Worm (Caenorhabditis elegans) whole organism, L4 larva: ENCODE data around the gene F28G4.2.
A peak's percentile ranks its signal among the peaks of the same experiment; 100 is the strongest.

Experiments used
- D1046.2 ChIP-seq: fragments of 200-800 bp; sonication (Bioruptor generic); IDR thresholded peaks from 2 replicates; pipeline ENCODE4 v1.3.6; 2022; ENCODE audit warnings: missing genetic modification characterization, missing compliant biosample characterization
- F26F4.8 ChIP-seq: fragments of 200-800 bp; sonication (Bioruptor generic); conservative IDR thresholded peaks from 2 replicates; pipeline ENCODE4 v1.3.6; 2022; ENCODE audit warnings: missing genetic modification characterization, missing compliant biosample characterization
- T20F7.1 ChIP-seq: fragments of 200-800 bp; sonication (Bioruptor generic); optimal IDR thresholded peaks from 2 replicates; lab custom pipeline; 2018; ENCODE audit warnings: mild to moderate bottlenecking, missing genetic modification characterization, missing compliant biosample characterization
- T26A8.4 ChIP-seq: fragments of 200-800 bp; sonication (Bioruptor generic); IDR thresholded peaks from 2 replicates; pipeline ENCODE4 v1.3.6; 2022; ENCODE audit warnings: missing genetic modification characterization, missing compliant biosample characterization
- Y105C5A.15 ChIP-seq: fragments of 200-800 bp; sonication (Bioruptor generic); IDR thresholded peaks from 2 replicates; pipeline ENCODE4 v1.3.6; 2022; ENCODE audit warnings: missing genetic modification characterization, missing compliant biosample characterization
- Y48G9A.11 ChIP-seq: fragments of 200-800 bp; sonication (Bioruptor generic); IDR thresholded peaks from 2 replicates; pipeline ENCODE4 v1.3.6; 2022; ENCODE audit warnings: missing genetic modification reagents, missing genetic modification characterization, missing compliant biosample characterization
- ZK546.5 ChIP-seq, 2 experiments: sonication (generic microtip); optimal IDR thresholded peaks; 2 replicates each; lab custom pipeline; 2017; ENCODE audit warnings: missing biosample characterization in 2 of 2, missing genetic modification characterization in 2 of 2
- aha-1 ChIP-seq: fragments of 150-350 bp; peaks from one replicate; lab custom pipeline; 2014; ENCODE audit warnings: missing biosample characterization, missing genetic modification characterization
- aly-2 ChIP-seq: sonication (generic microtip); optimal IDR thresholded peaks from 2 replicates; lab custom pipeline; 2018; ENCODE audit warnings: missing biosample characterization, missing genetic modification characterization
- attf-4 ChIP-seq: sonication (generic microtip); optimal IDR thresholded peaks from 3 replicates; lab custom pipeline; 2017; ENCODE audit warnings: missing biosample characterization, missing genetic modification characterization
- ceh-28 ChIP-seq: fragments of 150-350 bp; optimal IDR thresholded peaks from 2 replicates; lab custom pipeline; 2014; ENCODE audit warnings: missing biosample characterization, missing genetic modification reagents, missing genetic modification characterization
- ceh-44 ChIP-seq: fragments of 200-800 bp; sonication (Bioruptor generic); IDR thresholded peaks from 2 replicates; pipeline ENCODE4 v1.3.6; 2022; ENCODE audit warnings: missing genetic modification reagents, missing genetic modification characterization, missing compliant biosample characterization
- ceh-62 ChIP-seq: sonication (generic microtip); optimal IDR thresholded peaks from 2 replicates; lab custom pipeline; 2017; ENCODE audit warnings: missing biosample characterization, missing genetic modification characterization
- ctbp-1 ChIP-seq: fragments of 200-800 bp; sonication (Bioruptor generic); IDR thresholded peaks from 2 replicates; pipeline ENCODE4 v1.3.6; 2022; ENCODE audit warnings: missing genetic modification reagents, missing genetic modification characterization, missing compliant biosample characterization
- daf-12 ChIP-seq: fragments of 150-350 bp; optimal IDR thresholded peaks from 2 replicates; lab custom pipeline; 2014; ENCODE audit warnings: missing biosample characterization, missing genetic modification reagents, missing genetic modification characterization
- dpl-1 ChIP-seq: fragments of 150-350 bp; optimal IDR thresholded peaks from 2 replicates; lab custom pipeline; 2014; ENCODE audit warnings: missing biosample characterization, missing genetic modification reagents, missing genetic modification characterization
- dve-1 ChIP-seq: sonication (generic microtip); optimal IDR thresholded peaks from 2 replicates; lab custom pipeline; 2017; ENCODE audit warnings: antibody characterized with exemption, mild to moderate bottlenecking, missing genetic modification characterization, missing compliant biosample characterization; ENCODE audit not compliant: insufficient read depth
- fos-1 ChIP-seq: fragments of 150-350 bp; optimal IDR thresholded peaks from 2 replicates; lab custom pipeline; 2014; ENCODE audit warnings: missing biosample characterization, missing genetic modification characterization
- hif-1 ChIP-seq, 2 experiments: sonication (generic microtip); optimal IDR thresholded peaks; 2 replicates each; lab custom pipeline; 2016 to 2017; ENCODE audit warnings: missing compliant biosample characterization in 2 of 2, missing genetic modification characterization in 2 of 2, missing genetic modification reagents in 2 of 2, missing genotype in 2 of 2, mild to moderate bottlenecking in 1 of 2
- hlh-30 ChIP-seq: sonication (generic microtip); optimal IDR thresholded peaks from 2 replicates; lab custom pipeline; 2017; ENCODE audit warnings: antibody characterized with exemption, mild to moderate bottlenecking, missing genetic modification characterization, missing compliant biosample characterization; ENCODE audit not compliant: insufficient read depth
- lim-7 ChIP-seq: fragments of 200-800 bp; sonication (Bioruptor generic); IDR thresholded peaks from 2 replicates; pipeline ENCODE4 v1.3.6; 2022; ENCODE audit warnings: missing genetic modification characterization, missing compliant biosample characterization
- lin-38 ChIP-seq: fragments of 200-800 bp; sonication (Bioruptor generic); IDR thresholded peaks from 2 replicates; pipeline ENCODE4 v1.3.6; 2022; ENCODE audit warnings: missing genetic modification reagents, missing genetic modification characterization, missing compliant biosample characterization
- lin-39 ChIP-seq: fragments of 150-350 bp; optimal IDR thresholded peaks from 2 replicates; lab custom pipeline; 2014; ENCODE audit warnings: missing biosample characterization, missing genetic modification reagents, missing genetic modification characterization
- lsy-2 ChIP-seq, 2 experiments: fragments of 150-350 bp in 1 of 2; sonication (generic microtip) in 1 of 2; optimal IDR thresholded peaks; 2 replicates each; lab custom pipeline; 2014 to 2017; ENCODE audit warnings: missing biosample characterization in 2 of 2, missing genetic modification characterization in 2 of 2
- mes-2 ChIP-seq: sonication (generic microtip); optimal IDR thresholded peaks from 2 replicates; lab custom pipeline; 2016; ENCODE audit warnings: missing genotype, mild to moderate bottlenecking, missing genetic modification characterization, missing compliant biosample characterization; ENCODE audit not compliant: poor library complexity, severe bottlenecking
- nhr-102 ChIP-seq: sonication (generic microtip); optimal IDR thresholded peaks from 2 replicates; lab custom pipeline; 2016; ENCODE audit warnings: mild to moderate bottlenecking, missing genetic modification characterization, moderate library complexity, missing compliant biosample characterization
- nhr-6 ChIP-seq: fragments of 150-350 bp; optimal IDR thresholded peaks from 2 replicates; lab custom pipeline; 2014; ENCODE audit warnings: missing biosample characterization, missing genetic modification characterization
- rbr-2 ChIP-seq: sonication (generic microtip); optimal IDR thresholded peaks from 2 replicates; lab custom pipeline; 2016; ENCODE audit warnings: missing genotype, missing genetic modification characterization, missing compliant biosample characterization
- set-16 ChIP-seq: fragments of 200-800 bp; sonication (Bioruptor generic); IDR thresholded peaks from 2 replicates; pipeline ENCODE4 v1.3.6; 2022; ENCODE audit warnings: missing genetic modification reagents, missing genetic modification characterization, missing compliant biosample characterization
- snpc-4 ChIP-seq: fragments of 150-350 bp; optimal IDR thresholded peaks from 2 replicates; lab custom pipeline; 2014; ENCODE audit warnings: missing biosample characterization, missing genetic modification characterization
- unc-130 ChIP-seq: sonication (generic microtip); optimal IDR thresholded peaks from 2 replicates; lab custom pipeline; 2016; ENCODE audit warnings: missing genetic modification reagents, missing genetic modification characterization, missing compliant biosample characterization
- unc-62 ChIP-seq, 3 experiments: fragments of 150-350 bp in 1 of 3; sonication (generic microtip); optimal IDR thresholded peaks in 2 of 3; peaks in 1 of 3; 1 replicate in 1 of 3; 2 replicates in 2 of 3; lab custom pipeline; 2014 to 2017; ENCODE audit warnings: missing biosample characterization in 3 of 3, missing genetic modification characterization in 3 of 3, missing genetic modification reagents in 3 of 3, missing genotype in 1 of 3

F28G4.2 gene

DNA sequence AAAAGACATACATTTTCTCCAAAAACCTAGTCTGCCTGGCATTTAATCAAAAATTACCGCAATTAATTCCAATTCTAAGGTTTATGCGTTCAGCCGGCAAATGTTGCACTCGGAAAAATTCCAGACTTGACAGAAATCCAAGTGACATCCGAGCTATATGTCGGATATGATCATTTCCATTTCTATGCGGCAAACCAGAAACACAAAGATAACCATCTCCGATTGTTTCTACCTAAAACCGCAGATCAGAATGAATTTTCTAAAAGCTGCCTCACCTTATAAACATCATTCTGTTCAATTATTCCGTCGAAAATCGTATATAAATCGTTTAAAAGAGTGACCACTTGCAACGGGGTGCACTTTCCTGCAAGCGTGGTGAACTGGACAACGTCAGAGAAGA, 33.0 kb downstream of the F28G4.2 start:
- TF ChIP-seq unc-62 (GFP tag; optimal IDR thresholded peaks at IDR 0.05 in 1 of 2; lab: Kevin White, UChicago) (no peak), unc-62 (tag; optimal IDR thresholded peaks at IDR 0.05; lab: Kevin White, UChicago) (no peak), lsy-2 (tag; optimal IDR thresholded peaks at IDR 0.05; lab: Kevin White, UChicago) (no peak), snpc-4 (tag; lab: Kevin White, UChicago) (no peak), D1046.2 (GFP tag; lab: Robert Waterston, UW) (no peak), lim-7 (GFP tag; lab: Robert Waterston, UW) (no peak), attf-4 (tag; lab: Kevin White, UChicago) (no peak), hif-1 (tag; optimal IDR thresholded peaks at IDR 0.05; lab: Kevin White, UChicago) (no peak), ctbp-1 (no peak), aha-1 (tag; lab: Kevin White, UChicago) (no peak), aly-2 (tag; lab: Kevin White, UChicago) (no peak), hlh-30 (no peak), T20F7.1 (GFP tag; lab: Kevin White, UChicago) (no peak)
- TF ChIP-seq, all 104 proteins: peak for 0

DNA sequence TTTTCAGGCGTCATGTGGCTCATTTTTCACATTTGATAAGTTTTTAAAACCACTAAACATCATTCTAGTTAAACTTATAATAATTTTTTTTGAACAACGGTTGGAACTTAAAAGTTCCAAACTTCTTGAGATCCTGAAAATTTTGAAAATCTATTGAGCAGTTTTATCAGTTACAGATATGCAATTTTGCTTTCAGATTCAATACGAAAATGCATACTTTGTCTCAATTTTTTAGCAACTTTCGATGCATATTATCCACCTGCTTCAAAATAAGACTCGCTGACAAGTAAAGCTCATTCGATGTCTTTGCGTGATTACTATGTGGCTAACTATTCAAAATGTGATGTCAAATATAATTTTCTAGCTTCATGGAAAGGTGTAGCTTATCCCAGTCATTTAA, 35.5 kb downstream of the F28G4.2 start, which contains the start of gene srh-95:
Gene srh-95, plus strand, starts transcription at position 301 of the 400 bp plus-strand sequence.
- TF ChIP-seq dve-1 (tag; lab: Kevin White, UChicago) (no peak), dpl-1 (GFP tag; lab: Kevin White, UChicago) (no peak)

DNA sequence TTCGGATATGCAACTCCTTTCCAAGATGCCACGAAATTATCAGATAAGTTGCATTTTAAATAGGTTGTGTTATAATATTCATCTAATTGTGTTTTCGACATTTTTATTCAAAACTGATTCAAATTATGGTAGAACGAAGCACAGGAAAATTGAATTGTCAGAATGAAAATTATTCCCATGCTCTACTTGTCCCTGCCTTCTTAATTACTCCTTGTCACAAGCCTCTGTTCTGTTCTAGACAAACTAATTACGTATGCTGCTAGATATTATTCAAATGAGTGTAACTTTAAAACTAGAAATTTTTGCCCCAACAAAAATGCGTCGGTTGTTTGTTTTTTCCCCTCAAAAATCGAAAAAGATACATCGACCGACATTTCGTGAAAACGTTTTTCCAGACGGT, 38.0 kb downstream of the F28G4.2 start, which contains the start of gene srh-104:
Gene srh-104, minus strand, starts transcription at position 101 of the 400 bp plus-strand sequence.
- TF ChIP-seq F26F4.8 (GFP tag; lab: Robert Waterston, UW) (no peak), Y48G9A.11 (GFP tag; lab: Robert Waterston, UW) (no peak), ZK546.5 (tag; optimal IDR thresholded peaks at IDR 0.05; lab: Kevin White, UChicago) (no peak), fos-1 (no peak), ceh-62 (no peak), hif-1 (tag; optimal IDR thresholded peaks at IDR 0.05; lab: Kevin White, UChicago) (no peak), T26A8.4 (GFP tag; lab: Robert Waterston, UW) (no peak), nhr-6 (no peak), rbr-2 (tag; lab: Kevin White, UChicago) (no peak), mes-2 (tag; lab: Kevin White, UChicago) (no peak), lim-7 (GFP tag; lab: Robert Waterston, UW) (no peak)

- no peak for TF ChIP-seq Y105C5A.15 (GFP tag; lab: Robert Waterston, UW)
- no peak for TF ChIP-seq hif-1 (tag; optimal IDR thresholded peaks at IDR 0.05; lab: Kevin White, UChicago)
- TF ChIP-seq daf-12 (tag; lab: Kevin White, UChicago), result no peak
- TF ChIP-seq unc-130 (GFP tag; lab: Kevin White, UChicago), result no peak
- TF ChIP-seq nhr-102, result no peak
- TF ChIP-seq lin-38 (GFP tag; lab: Robert Waterston, UW), result no peak
- no peak for TF ChIP-seq dpl-1 (GFP tag; lab: Kevin White, UChicago)
- TF ChIP-seq ceh-28 (tag; lab: Kevin White, UChicago), result no peak
- no peak for TF ChIP-seq ceh-44 (GFP tag; lab: Robert Waterston, UW)
- no peak for TF ChIP-seq set-16
- TF ChIP-seq lin-39 (tag; lab: Kevin White, UChicago), result no peak
Measured at ce11 chrV:16237223-16237622, 44.9 kb downstream of the F28G4.2 start, which contains the start of gene F21H7.5. TSS of gene F21H7.5 (plus strand) at chrV:16237523.

ce11 chrV:16235647-16236046, 46.5 kb downstream of the F28G4.2 start, which contains the start of gene srh-98:
TSS of gene srh-98 (minus strand) at chrV:16235747.
- peak; percentile 65 for TF ChIP-seq aha-1 (tag; lab: Kevin White, UChicago)
- TF ChIP-seq ceh-62, result no peak
